Worm (Caenorhabditis elegans) whole organism, late embryonic: Measurements from ENCODE around the gene str-109.

Experiments used
- C08G9.2 ChIP-seq: sonication (generic microtip); optimal IDR thresholded peaks from 2 replicates; lab custom pipeline; 2016; ENCODE audit warnings: mild to moderate bottlenecking, missing genetic modification characterization, moderate library complexity, missing compliant biosample characterization
- C38D4.7 ChIP-seq: fragments of 200-800 bp; sonication (Bioruptor generic); optimal IDR thresholded peaks from 2 replicates; lab custom pipeline; 2018; ENCODE audit warnings: mild to moderate bottlenecking, missing genetic modification characterization, moderate library complexity, missing compliant biosample characterization
- K02D7.2 ChIP-seq: sonication (generic microtip); optimal IDR thresholded peaks from 2 replicates; lab custom pipeline; 2017; ENCODE audit warnings: mild to moderate bottlenecking, missing genetic modification characterization, missing compliant biosample characterization
- K09A11.1 ChIP-seq: sonication (generic microtip); optimal IDR thresholded peaks from 2 replicates; lab custom pipeline; 2017; ENCODE audit warnings: antibody characterized with exemption, mild to moderate bottlenecking, missing genetic modification characterization, missing compliant biosample characterization; ENCODE audit not compliant: insufficient read depth
- Y22D7AL.16 ChIP-seq: sonication (generic microtip); optimal IDR thresholded peaks from 2 replicates; lab custom pipeline; 2016; ENCODE audit warnings: missing genetic modification characterization, missing compliant biosample characterization
- ahr-1 ChIP-seq: sonication (generic microtip); optimal IDR thresholded peaks from 2 replicates; lab custom pipeline; 2016; ENCODE audit warnings: missing genetic modification characterization, missing compliant biosample characterization
- ama-1 ChIP-seq: fragments of 150-350 bp; optimal IDR thresholded peaks from 2 replicates; lab custom pipeline; 2014
- ceh-18 ChIP-seq: sonication (generic microtip); optimal IDR thresholded peaks from 2 replicates; lab custom pipeline; 2016; ENCODE audit warnings: missing genetic modification characterization, missing compliant biosample characterization
- ceh-19 ChIP-seq: fragments of 200-800 bp; sonication (Bioruptor generic); optimal IDR thresholded peaks from 2 replicates; lab custom pipeline; 2018; ENCODE audit warnings: mild to moderate bottlenecking, missing genetic modification characterization, missing compliant biosample characterization
- ceh-22 ChIP-seq: sonication (generic microtip); optimal IDR thresholded peaks from 2 replicates; lab custom pipeline; 2017; ENCODE audit warnings: missing biosample characterization, missing genetic modification characterization
- ceh-24 ChIP-seq: sonication (generic microtip); optimal IDR thresholded peaks from 2 replicates; lab custom pipeline; 2016; ENCODE audit warnings: mild to moderate bottlenecking, missing genetic modification characterization, missing compliant biosample characterization
- ceh-30 ChIP-seq: fragments of 150-350 bp; optimal IDR thresholded peaks from 2 replicates; lab custom pipeline; 2014; ENCODE audit warnings: missing biosample characterization, missing genetic modification characterization
- ceh-34 ChIP-seq: sonication (generic microtip); optimal IDR thresholded peaks from 2 replicates; lab custom pipeline; 2016; ENCODE audit warnings: mild to moderate bottlenecking, missing genetic modification characterization, missing compliant biosample characterization
- ceh-6 ChIP-seq: fragments of 200-800 bp; sonication (Bioruptor generic); optimal IDR thresholded peaks from 2 replicates; lab custom pipeline; 2018; ENCODE audit warnings: mild to moderate bottlenecking, missing genetic modification characterization, missing compliant biosample characterization
- ceh-9 ChIP-seq: sonication (generic microtip); optimal IDR thresholded peaks from 2 replicates; lab custom pipeline; 2016; ENCODE audit warnings: mild to moderate bottlenecking, missing genetic modification characterization, inconsistent platforms, missing compliant biosample characterization
- che-1 ChIP-seq: sonication (generic microtip); optimal IDR thresholded peaks from 2 replicates; lab custom pipeline; 2016; ENCODE audit warnings: mild to moderate bottlenecking, missing genetic modification characterization, missing compliant biosample characterization
- dmd-4 ChIP-seq: sonication (generic microtip); optimal IDR thresholded peaks from 2 replicates; lab custom pipeline; 2016; ENCODE audit warnings: borderline replicate concordance, missing genetic modification characterization, missing compliant biosample characterization
- ets-4 ChIP-seq: sonication (generic microtip); optimal IDR thresholded peaks from 2 replicates; lab custom pipeline; 2016; ENCODE audit warnings: missing genetic modification characterization, missing compliant biosample characterization
- fax-1 ChIP-seq: sonication (generic microtip); optimal IDR thresholded peaks from 2 replicates; lab custom pipeline; 2016; ENCODE audit warnings: missing genotype, missing genetic modification characterization, missing compliant biosample characterization
- fkh-10 ChIP-seq: fragments of 150-350 bp; optimal IDR thresholded peaks from 2 replicates; lab custom pipeline; 2014; ENCODE audit warnings: missing biosample characterization, missing genetic modification reagents, missing genetic modification characterization
- fkh-6 ChIP-seq: sonication (generic microtip); optimal IDR thresholded peaks from 2 replicates; lab custom pipeline; 2016; ENCODE audit warnings: missing genetic modification characterization, missing compliant biosample characterization
- hlh-13 ChIP-seq: fragments of 200-800 bp; sonication (Bioruptor generic); optimal IDR thresholded peaks from 2 replicates; lab custom pipeline; 2018; ENCODE audit warnings: mild to moderate bottlenecking, missing genetic modification characterization, missing compliant biosample characterization
- hlh-15 ChIP-seq: sonication (generic microtip); optimal IDR thresholded peaks from 2 replicates; lab custom pipeline; 2016; ENCODE audit warnings: missing genetic modification characterization, missing compliant biosample characterization
- hlh-30 ChIP-seq: sonication (generic microtip); optimal IDR thresholded peaks from 2 replicates; lab custom pipeline; 2017; ENCODE audit warnings: antibody characterized with exemption, missing genetic modification characterization, missing compliant biosample characterization; ENCODE audit not compliant: insufficient read depth
- lin-11 ChIP-seq: fragments of 200-800 bp; sonication (Bioruptor generic); optimal IDR thresholded peaks from 2 replicates; lab custom pipeline; 2018; ENCODE audit warnings: mild to moderate bottlenecking, missing genetic modification characterization, missing compliant biosample characterization
- mec-3 ChIP-seq: sonication (generic microtip); optimal IDR thresholded peaks from 2 replicates; lab custom pipeline; 2016; ENCODE audit warnings: borderline replicate concordance, missing genetic modification characterization, missing compliant biosample characterization
- nhr-232 ChIP-seq: sonication (generic microtip); optimal IDR thresholded peaks from 2 replicates; lab custom pipeline; 2016; ENCODE audit warnings: missing genetic modification characterization, missing compliant biosample characterization
- npax-4 ChIP-seq: sonication (generic microtip); optimal IDR thresholded peaks from 2 replicates; lab custom pipeline; 2016; ENCODE audit warnings: missing genetic modification characterization, missing compliant biosample characterization
- pag-3 ChIP-seq: sonication (generic microtip); optimal IDR thresholded peaks from 2 replicates; lab custom pipeline; 2016; ENCODE audit warnings: missing compliant biosample characterization, missing genetic modification characterization, borderline replicate concordance
- pax-1 ChIP-seq: fragments of 150-350 bp; optimal IDR thresholded peaks from 2 replicates; lab custom pipeline; 2014; ENCODE audit warnings: missing biosample characterization, missing genetic modification characterization
- pha-2 ChIP-seq: sonication (generic microtip); optimal IDR thresholded peaks from 2 replicates; lab custom pipeline; 2017; ENCODE audit warnings: mild to moderate bottlenecking, missing genetic modification characterization, missing compliant biosample characterization
- pqm-1 ChIP-seq: sonication (generic microtip); optimal IDR thresholded peaks from 2 replicates; lab custom pipeline; 2016; ENCODE audit warnings: missing genetic modification characterization, missing compliant biosample characterization
- pros-1 ChIP-seq: fragments of 150-350 bp; optimal IDR thresholded peaks from 2 replicates; lab custom pipeline; 2014; ENCODE audit warnings: missing biosample characterization, missing genetic modification reagents, missing genetic modification characterization
- ref-2 ChIP-seq: sonication (generic microtip); optimal IDR thresholded peaks from 2 replicates; lab custom pipeline; 2016; ENCODE audit warnings: missing genetic modification characterization, missing compliant biosample characterization
- sdc-2 ChIP-seq: sonication (generic microtip); optimal IDR thresholded peaks from 2 replicates; lab custom pipeline; 2016; ENCODE audit warnings: missing genotype, missing genetic modification characterization, missing compliant biosample characterization
- syd-9 ChIP-seq: sonication (generic microtip); optimal IDR thresholded peaks from 2 replicates; lab custom pipeline; 2016; ENCODE audit warnings: mild to moderate bottlenecking, missing genetic modification characterization, moderate library complexity, missing compliant biosample characterization
- tbx-7 ChIP-seq: sonication (generic microtip); optimal IDR thresholded peaks from 2 replicates; lab custom pipeline; 2016; ENCODE audit warnings: missing genotype, missing genetic modification characterization, missing compliant biosample characterization
- ttx-3 ChIP-seq: sonication (generic microtip); optimal IDR thresholded peaks from 2 replicates; lab custom pipeline; 2016; ENCODE audit warnings: missing genetic modification reagents, missing genetic modification characterization, missing compliant biosample characterization
- unc-3 ChIP-seq, 2 experiments: fragments of 200-800 bp in 1 of 2; sonication (Bioruptor generic) in 1 of 2; sonication (generic microtip) in 1 of 2; conservative IDR thresholded peaks in 1 of 2; optimal IDR thresholded peaks in 1 of 2; 2 replicates each; pipeline versions ENCODE4 v1.3.6 to Lab custom; 2016 to 2022; ENCODE audit warnings: missing compliant biosample characterization in 2 of 2, missing genetic modification characterization in 2 of 2, missing genetic modification reagents in 1 of 2
- unc-55 ChIP-seq: sonication (generic microtip); optimal IDR thresholded peaks from 2 replicates; lab custom pipeline; 2017; ENCODE audit warnings: missing biosample characterization, missing genetic modification reagents, missing genetic modification characterization
- ztf-16 ChIP-seq: sonication (generic microtip); optimal IDR thresholded peaks from 2 replicates; lab custom pipeline; 2017; ENCODE audit warnings: missing genetic modification characterization, missing compliant biosample characterization

Gene str-109

DNA sequence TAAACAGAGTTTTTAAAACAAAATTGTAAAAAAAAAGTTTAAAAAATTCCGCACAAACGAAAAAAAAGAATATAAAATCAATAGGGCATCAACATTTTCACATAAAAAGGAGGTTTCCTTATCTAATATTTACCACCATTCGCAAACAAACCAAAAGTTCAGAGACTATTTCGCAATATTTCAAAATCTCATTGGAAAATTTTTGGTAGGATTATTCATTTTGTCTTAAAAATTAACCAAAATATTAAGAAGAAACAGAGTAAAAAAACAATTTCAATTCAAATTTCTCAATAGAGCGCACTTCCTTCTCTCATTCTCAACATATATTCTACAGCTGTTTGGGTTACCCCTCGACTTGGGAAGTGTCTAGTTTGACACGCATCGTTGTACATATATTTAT, 1.9 kb downstream of the str-109 start:
- TF ChIP-seq npax-4 (no peak), pha-2 (tag; lab: Kevin White, UChicago) (no peak), C08G9.2 (tag; lab: Kevin White, UChicago) (no peak), mec-3 (tag; lab: Kevin White, UChicago) (no peak), K02D7.2 (no peak), unc-55 (no peak), fkh-10 (GFP tag; lab: Kevin White, UChicago) (no peak), nhr-232 (tag; lab: Kevin White, UChicago) (no peak), fkh-6 (tag; lab: Kevin White, UChicago) (no peak), hlh-13 (GFP tag; lab: Kevin White, UChicago) (no peak), hlh-30 (tag; lab: Kevin White, UChicago) (no peak), unc-3 (GFP tag; conservative IDR thresholded peaks at IDR 0.05; lab: Robert Waterston, UW) (no peak), unc-3 (tag; optimal IDR thresholded peaks at IDR 0.05; lab: Kevin White, UChicago) (no peak), ceh-9 (tag; lab: Kevin White, UChicago) (no peak), fax-1 (tag; lab: Kevin White, UChicago) (no peak)

DNA sequence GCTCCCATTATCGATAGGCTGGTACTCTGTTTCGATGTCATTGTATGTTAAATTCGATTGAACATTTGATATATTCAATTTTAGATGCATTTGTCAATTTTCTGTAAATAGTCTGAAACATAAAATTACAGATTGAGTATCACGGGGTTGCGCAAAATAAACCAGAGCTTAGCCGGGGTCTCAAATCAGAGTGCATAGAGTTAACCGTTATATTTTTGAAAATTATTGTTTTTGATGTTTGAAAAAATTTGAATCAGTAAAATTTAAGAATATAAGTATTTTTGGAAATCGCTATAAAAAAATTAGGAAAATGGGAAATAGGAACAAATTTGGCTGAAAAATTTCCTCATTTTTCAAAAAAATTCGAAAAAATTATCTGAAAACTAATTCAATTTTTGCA, 2.4 kb downstream of the str-109 start, which contains the start of gene F10A3.17:
F10A3.17 (minus strand) TSS at position 101 of the 400 bp plus-strand sequence.
- no peak for TF ChIP-seq syd-9 (tag; lab: Kevin White, UChicago)
- no peak for TF ChIP-seq K09A11.1 (tag; lab: Kevin White, UChicago)
- no peak for TF ChIP-seq ceh-24 (tag; lab: Kevin White, UChicago)
- no peak for TF ChIP-seq ceh-19 (GFP tag; lab: Kevin White, UChicago)
- no peak for TF ChIP-seq tbx-7 (tag; lab: Kevin White, UChicago)
- no peak for TF ChIP-seq ets-4
- TF ChIP-seq mec-3 (tag; lab: Kevin White, UChicago) = no peak
- no peak for TF ChIP-seq ceh-30 (tag; lab: Kevin White, UChicago)
- no peak for TF ChIP-seq ceh-9 (tag; lab: Kevin White, UChicago)
- TF ChIP-seq Y22D7AL.16 = no peak
- TF ChIP-seq pros-1 = no peak
- TF ChIP-seq pax-1 (tag; lab: Kevin White, UChicago) = no peak
- no peak for TF ChIP-seq pqm-1 (tag; lab: Kevin White, UChicago)
- TF ChIP-seq ztf-16 (tag; lab: Kevin White, UChicago) = no peak
- TF ChIP-seq dmd-4 (tag; lab: Kevin White, UChicago) = no peak
- no peak for TF ChIP-seq ceh-22 (tag; lab: Kevin White, UChicago)

DNA sequence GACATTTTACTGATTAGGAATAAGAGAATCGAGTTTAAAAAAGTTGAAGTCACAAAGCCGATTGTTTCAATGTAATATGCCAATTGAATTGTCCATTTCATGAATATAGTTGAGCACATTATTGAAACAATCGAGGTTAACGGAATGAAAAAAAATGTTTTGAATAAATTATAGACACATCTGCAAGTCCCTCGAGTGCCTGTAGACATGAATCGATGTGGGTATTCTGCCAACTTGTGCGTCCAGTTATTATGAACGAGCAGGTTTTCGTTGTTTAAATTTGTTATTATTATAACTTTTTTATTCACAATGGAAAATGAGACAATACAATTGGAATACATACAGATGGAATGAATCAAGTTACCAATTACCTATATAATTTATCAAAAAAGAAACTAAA, 3.6 kb downstream of the str-109 start, which contains the start of gene str-99:
str-99 (minus strand) TSS at position 101 of the 400 bp plus-strand sequence.
- TF ChIP-seq fax-1 (tag; lab: Kevin White, UChicago) (no peak), ahr-1 (no peak), ceh-6 (GFP tag; lab: Kevin White, UChicago) (no peak), ref-2 (no peak), unc-55 (no peak), ceh-34 (tag; lab: Kevin White, UChicago) (no peak), sdc-2 (tag; lab: Kevin White, UChicago) (no peak), ceh-18 (tag; lab: Kevin White, UChicago) (no peak), che-1 (tag; lab: Kevin White, UChicago) (no peak), ttx-3 (tag; lab: Kevin White, UChicago) (no peak)

DNA sequence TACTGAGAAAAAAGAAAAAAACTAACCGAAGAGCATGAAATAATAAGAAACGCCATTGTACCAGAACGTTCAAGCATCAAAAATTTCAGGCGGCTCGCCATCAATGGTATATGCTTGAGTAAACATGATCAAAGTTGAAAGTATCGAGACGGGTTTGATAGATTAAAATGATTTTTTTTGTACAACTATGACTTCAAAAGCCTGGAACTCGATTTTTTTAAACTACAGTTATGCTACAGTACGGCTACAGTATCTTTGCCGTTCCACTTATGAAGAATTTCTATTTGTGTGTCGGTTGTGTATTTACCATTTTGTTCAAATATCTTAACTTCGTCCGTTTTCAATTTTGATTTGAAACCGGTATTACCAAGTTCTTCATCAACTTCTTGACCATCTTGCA, 6.9 kb downstream of the str-109 start, which contains the start of gene str-97:
str-97 (minus strand) TSS at position 101 of the 400 bp plus-strand sequence.
- TF ChIP-seq ceh-9 (tag; lab: Kevin White, UChicago) = no peak
- no peak for TF ChIP-seq ahr-1
- TF ChIP-seq C38D4.7 (GFP tag; lab: Kevin White, UChicago) = no peak
- no peak for TF ChIP-seq pag-3 (tag; lab: Kevin White, UChicago)
- no peak for TF ChIP-seq ama-1 (lab: Kevin White, UChicago)
- TF ChIP-seq K02D7.2 = no peak
- TF ChIP-seq hlh-15 (tag; lab: Kevin White, UChicago) = no peak
- TF ChIP-seq nhr-232 (tag; lab: Kevin White, UChicago) = no peak
- no peak for TF ChIP-seq ceh-24 (tag; lab: Kevin White, UChicago)
- TF ChIP-seq lin-11 (tag; lab: Kevin White, UChicago) = no peak
